Worm (Caenorhabditis elegans) whole organism, L4 larva: ENCODE measurements around the gene cutl-19.

Source experiments
- F10B5.3 ChIP-seq: sonication (generic microtip); optimal IDR thresholded peaks from 2 replicates; lab custom pipeline; 2016; ENCODE audit warnings: mild to moderate bottlenecking, missing genetic modification characterization, missing compliant biosample characterization
- F26F4.8 ChIP-seq: fragments of 200-800 bp; sonication (Bioruptor generic); conservative IDR thresholded peaks from 2 replicates; pipeline ENCODE4 v1.3.6; 2022; ENCODE audit warnings: missing genetic modification characterization, missing compliant biosample characterization
- F49E8.2 ChIP-seq: sonication (generic microtip); optimal IDR thresholded peaks from 2 replicates; lab custom pipeline; 2016; ENCODE audit warnings: missing compliant biosample characterization, mild to moderate bottlenecking, missing genetic modification characterization, borderline replicate concordance
- T26A8.4 ChIP-seq: fragments of 200-800 bp; sonication (Bioruptor generic); IDR thresholded peaks from 2 replicates; pipeline ENCODE4 v1.3.6; 2022; ENCODE audit warnings: missing genetic modification characterization, missing compliant biosample characterization
- Y105C5A.15 ChIP-seq: fragments of 200-800 bp; sonication (Bioruptor generic); IDR thresholded peaks from 2 replicates; pipeline ENCODE4 v1.3.6; 2022; ENCODE audit warnings: missing genetic modification characterization, missing compliant biosample characterization
- Y48G9A.11 ChIP-seq: fragments of 200-800 bp; sonication (Bioruptor generic); IDR thresholded peaks from 2 replicates; pipeline ENCODE4 v1.3.6; 2022; ENCODE audit warnings: missing genetic modification reagents, missing genetic modification characterization, missing compliant biosample characterization
- Y75B8A.6 ChIP-seq: fragments of 200-800 bp; sonication (Bioruptor generic); IDR thresholded peaks from 2 replicates; pipeline ENCODE4 v1.3.6; 2022; ENCODE audit warnings: missing genetic modification reagents, missing genetic modification characterization, missing compliant biosample characterization
- ZK337.2 ChIP-seq: fragments of 200-800 bp; sonication (Bioruptor generic); IDR thresholded peaks from 2 replicates; pipeline ENCODE4 v1.3.6; 2022; ENCODE audit warnings: missing genetic modification reagents, missing genetic modification characterization, missing compliant biosample characterization
- ZK546.5 ChIP-seq, 2 experiments: sonication (generic microtip); optimal IDR thresholded peaks; 2 replicates each; lab custom pipeline; 2017; ENCODE audit warnings: missing biosample characterization in 2 of 2, missing genetic modification characterization in 2 of 2
- arid-1 ChIP-seq: fragments of 200-800 bp; sonication (Bioruptor generic); conservative IDR thresholded peaks from 2 replicates; pipeline ENCODE4 v1.3.6; 2022; ENCODE audit warnings: missing genetic modification reagents, missing genetic modification characterization, missing compliant biosample characterization
- ceh-20 ChIP-seq: fragments of 200-800 bp; sonication (Bioruptor generic); IDR thresholded peaks from 2 replicates; pipeline ENCODE4 v1.3.6; 2022; ENCODE audit warnings: missing genetic modification reagents, missing genetic modification characterization, missing compliant biosample characterization
- ceh-28 ChIP-seq: fragments of 150-350 bp; optimal IDR thresholded peaks from 2 replicates; lab custom pipeline; 2014; ENCODE audit warnings: missing biosample characterization, missing genetic modification reagents, missing genetic modification characterization
- ceh-32 ChIP-seq: sonication (generic microtip); optimal IDR thresholded peaks from 2 replicates; lab custom pipeline; 2016; ENCODE audit warnings: mild to moderate bottlenecking, missing genetic modification characterization, missing compliant biosample characterization; ENCODE audit not compliant: poor library complexity
- ceh-44 ChIP-seq: fragments of 200-800 bp; sonication (Bioruptor generic); IDR thresholded peaks from 2 replicates; pipeline ENCODE4 v1.3.6; 2022; ENCODE audit warnings: missing genetic modification reagents, missing genetic modification characterization, missing compliant biosample characterization
- ceh-62 ChIP-seq: sonication (generic microtip); optimal IDR thresholded peaks from 2 replicates; lab custom pipeline; 2017; ENCODE audit warnings: missing biosample characterization, missing genetic modification characterization
- ceh-82 ChIP-seq: sonication (generic microtip); optimal IDR thresholded peaks from 2 replicates; lab custom pipeline; 2017; ENCODE audit warnings: missing biosample characterization, missing genetic modification characterization
- cey-2 ChIP-seq: sonication (generic microtip); optimal IDR thresholded peaks from 3 replicates; lab custom pipeline; 2017; ENCODE audit warnings: missing genetic modification characterization, mild to moderate bottlenecking, missing compliant biosample characterization, antibody characterized with exemption, borderline replicate concordance; ENCODE audit not compliant: insufficient read depth
- daf-12 ChIP-seq: fragments of 150-350 bp; optimal IDR thresholded peaks from 2 replicates; lab custom pipeline; 2014; ENCODE audit warnings: missing biosample characterization, missing genetic modification reagents, missing genetic modification characterization
- daf-8 ChIP-seq: fragments of 200-800 bp; sonication (Bioruptor generic); IDR thresholded peaks from 2 replicates; pipeline ENCODE4 v1.3.6; 2022; ENCODE audit warnings: missing genetic modification characterization, missing compliant biosample characterization
- dmd-9 ChIP-seq: fragments of 200-800 bp; sonication (Bioruptor generic); IDR thresholded peaks from 2 replicates; pipeline ENCODE4 v1.3.6; 2022; ENCODE audit warnings: missing genetic modification reagents, missing genetic modification characterization, missing compliant biosample characterization
- dpl-1 ChIP-seq: fragments of 150-350 bp; optimal IDR thresholded peaks from 2 replicates; lab custom pipeline; 2014; ENCODE audit warnings: missing biosample characterization, missing genetic modification reagents, missing genetic modification characterization
- duxl-1 ChIP-seq: sonication (generic microtip); optimal IDR thresholded peaks from 2 replicates; lab custom pipeline; 2016; ENCODE audit warnings: mild to moderate bottlenecking, missing genetic modification characterization, moderate library complexity, missing compliant biosample characterization; ENCODE audit not compliant: poor library complexity
- dve-1 ChIP-seq: sonication (generic microtip); optimal IDR thresholded peaks from 2 replicates; lab custom pipeline; 2017; ENCODE audit warnings: antibody characterized with exemption, mild to moderate bottlenecking, missing genetic modification characterization, missing compliant biosample characterization; ENCODE audit not compliant: insufficient read depth
- egl-27 ChIP-seq: sonication (generic microtip); optimal IDR thresholded peaks from 3 replicates; lab custom pipeline; 2017; ENCODE audit warnings: missing biosample characterization, missing genetic modification reagents, missing genetic modification characterization
- hlh-11 ChIP-seq: fragments of 200-800 bp; sonication (Bioruptor generic); optimal IDR thresholded peaks from 2 replicates; lab custom pipeline; 2018; ENCODE audit warnings: mild to moderate bottlenecking, missing genetic modification characterization, missing compliant biosample characterization
- lin-1 ChIP-seq: fragments of 200-800 bp; sonication (Bioruptor generic); IDR thresholded peaks from 2 replicates; pipeline ENCODE4 v1.3.6; 2022; ENCODE audit warnings: missing genetic modification reagents, missing genetic modification characterization, missing compliant biosample characterization
- lin-29 ChIP-seq: fragments of 200-800 bp; sonication (Bioruptor generic); IDR thresholded peaks from 2 replicates; pipeline ENCODE4 v1.3.6; 2022; ENCODE audit warnings: missing genetic modification reagents, missing genetic modification characterization, missing compliant biosample characterization
- lin-38 ChIP-seq: fragments of 200-800 bp; sonication (Bioruptor generic); IDR thresholded peaks from 2 replicates; pipeline ENCODE4 v1.3.6; 2022; ENCODE audit warnings: missing genetic modification reagents, missing genetic modification characterization, missing compliant biosample characterization
- madf-5 ChIP-seq, 2 experiments: fragments of 200-800 bp; sonication (Bioruptor generic); IDR thresholded peaks; 2 replicates each; pipeline ENCODE4 v1.3.6; 2022; ENCODE audit warnings: missing compliant biosample characterization in 2 of 2, missing genetic modification characterization in 2 of 2
- nhr-111 ChIP-seq: fragments of 200-800 bp; sonication (Bioruptor generic); optimal IDR thresholded peaks from 2 replicates; lab custom pipeline; 2018; ENCODE audit warnings: mild to moderate bottlenecking, missing genetic modification characterization, missing compliant biosample characterization
- nhr-237 ChIP-seq: sonication (generic microtip); optimal IDR thresholded peaks from 2 replicates; lab custom pipeline; 2017; ENCODE audit warnings: missing biosample characterization, missing genetic modification characterization
- nhr-25 ChIP-seq: sonication (generic microtip); optimal IDR thresholded peaks from 2 replicates; lab custom pipeline; 2017; ENCODE audit warnings: missing genetic modification characterization, mild to moderate bottlenecking, missing compliant biosample characterization, antibody characterized with exemption, moderate library complexity, borderline replicate concordance; ENCODE audit not compliant: insufficient read depth
- nhr-28 ChIP-seq: fragments of 150-350 bp; optimal IDR thresholded peaks from 2 replicates; lab custom pipeline; 2014; ENCODE audit warnings: missing biosample characterization, missing genetic modification characterization
- nhr-41 ChIP-seq: fragments of 200-800 bp; sonication (Bioruptor generic); IDR thresholded peaks from 2 replicates; pipeline ENCODE4 v1.3.6; 2022; ENCODE audit warnings: missing genetic modification reagents, missing genetic modification characterization, missing compliant biosample characterization
- nhr-42 ChIP-seq: fragments of 200-800 bp; sonication (Bioruptor generic); IDR thresholded peaks from 2 replicates; pipeline ENCODE4 v1.3.6; 2022; ENCODE audit warnings: missing genetic modification characterization, missing compliant biosample characterization
- nhr-48 ChIP-seq: sonication (generic microtip); optimal IDR thresholded peaks from 2 replicates; lab custom pipeline; 2016; ENCODE audit warnings: mild to moderate bottlenecking, missing genetic modification characterization, missing compliant biosample characterization
- pha-4 ChIP-seq, 2 experiments: fragments of 150-350 bp in 1 of 2; fragments of 200-800 bp in 1 of 2; sonication (Bioruptor generic) in 1 of 2; IDR thresholded peaks in 1 of 2; optimal IDR thresholded peaks in 1 of 2; 2 replicates each; pipeline versions ENCODE4 v1.3.6 to Lab custom; 2014 to 2022; ENCODE audit warnings: missing genetic modification characterization in 2 of 2, missing genetic modification reagents in 2 of 2, missing biosample characterization in 1 of 2, missing compliant biosample characterization in 1 of 2
- php-3 ChIP-seq: fragments of 200-800 bp; sonication (Bioruptor generic); IDR thresholded peaks from 2 replicates; pipeline ENCODE4 v1.3.6; 2022; ENCODE audit warnings: missing genetic modification reagents, missing genetic modification characterization, missing compliant biosample characterization
- rbr-2 ChIP-seq: sonication (generic microtip); optimal IDR thresholded peaks from 2 replicates; lab custom pipeline; 2016; ENCODE audit warnings: missing genotype, missing genetic modification characterization, missing compliant biosample characterization
- saeg-2 ChIP-seq: fragments of 200-800 bp; sonication (Bioruptor generic); IDR thresholded peaks from 2 replicates; pipeline ENCODE4 v1.3.6; 2022; ENCODE audit warnings: missing genetic modification reagents, missing genetic modification characterization, missing compliant biosample characterization
- set-16 ChIP-seq: fragments of 200-800 bp; sonication (Bioruptor generic); IDR thresholded peaks from 2 replicates; pipeline ENCODE4 v1.3.6; 2022; ENCODE audit warnings: missing genetic modification reagents, missing genetic modification characterization, missing compliant biosample characterization
- skn-1 ChIP-seq: fragments of 150-350 bp; optimal IDR thresholded peaks from 2 replicates; lab custom pipeline; 2014; ENCODE audit warnings: missing biosample characterization, missing genetic modification characterization
- snpc-1.2 ChIP-seq: fragments of 200-800 bp; sonication (Bioruptor generic); IDR thresholded peaks from 2 replicates; pipeline ENCODE4 v1.3.6; 2022; ENCODE audit warnings: missing genetic modification reagents, missing genetic modification characterization, missing compliant biosample characterization
- tag-97 ChIP-seq: fragments of 200-800 bp; sonication (Bioruptor generic); IDR thresholded peaks from 2 replicates; pipeline ENCODE4 v1.3.6; 2022; ENCODE audit warnings: missing genetic modification characterization, missing compliant biosample characterization
- unc-39 ChIP-seq: sonication (generic microtip); optimal IDR thresholded peaks from 2 replicates; lab custom pipeline; 2017; ENCODE audit warnings: missing biosample characterization, missing genetic modification characterization
- vab-7 ChIP-seq: fragments of 200-800 bp; sonication (Bioruptor generic); IDR thresholded peaks from 2 replicates; pipeline ENCODE4 v1.3.6; 2022; ENCODE audit warnings: missing genetic modification reagents, missing genetic modification characterization, missing compliant biosample characterization
- zag-1 ChIP-seq: fragments of 150-350 bp; optimal IDR thresholded peaks from 2 replicates; lab custom pipeline; 2014; ENCODE audit warnings: missing biosample characterization, missing genetic modification characterization
- zip-2 ChIP-seq: fragments of 150-350 bp; optimal IDR thresholded peaks from 2 replicates; lab custom pipeline; 2014; ENCODE audit warnings: missing biosample characterization, missing genetic modification characterization
- ztf-11 ChIP-seq: fragments of 150-350 bp; optimal IDR thresholded peaks from 2 replicates; lab custom pipeline; 2014; ENCODE audit warnings: missing biosample characterization, missing genetic modification characterization

Gene cutl-19

DNA sequence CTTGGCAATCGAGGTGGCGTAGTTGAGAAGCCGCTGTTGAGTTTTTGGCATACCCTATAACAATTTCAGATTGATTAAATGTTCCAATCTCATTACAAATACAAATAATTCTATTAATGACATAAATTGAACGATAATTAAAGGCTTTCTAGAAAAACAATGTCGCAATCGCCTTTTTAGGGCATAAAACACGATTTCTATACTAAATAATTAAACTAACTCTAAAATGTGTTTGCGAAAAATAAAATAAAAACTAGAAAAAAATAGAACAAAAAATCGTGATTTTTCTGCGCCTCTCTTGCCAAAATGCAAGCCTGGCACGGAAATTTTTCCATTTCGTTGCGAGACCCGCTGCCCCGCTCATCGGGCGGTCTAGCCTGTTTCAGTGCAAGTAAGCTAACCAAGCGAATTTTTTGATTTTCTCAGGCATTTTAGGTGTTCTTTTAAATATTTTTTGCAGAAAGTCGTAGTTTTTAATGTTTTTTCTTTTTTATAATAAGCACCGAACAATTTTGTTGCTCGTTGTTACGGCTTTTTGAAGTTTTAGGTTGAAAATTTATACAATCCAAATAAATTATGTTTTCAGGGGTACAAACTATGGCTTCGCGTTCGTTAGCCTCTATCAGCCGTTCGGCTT is 10.5 kb upstream of the cutl-19 start, which contains the start of the genes C34E10.12, C34E10.10 and atp-2:
TSS of gene C34E10.12 (minus strand) at position 51 of the 637 bp plus-strand sequence.
TSS of gene C34E10.10 (minus strand) at position 54 of the 637 bp plus-strand sequence.
TSS of gene atp-2 (plus strand) at position 587 of the 637 bp plus-strand sequence.
- peak; percentile 42; the same call in 1 of the 2 replicates for TF ChIP-seq dmd-9
- peak; percentile 82 for TF ChIP-seq nhr-28 (tag; lab: Kevin White, UChicago)
- no peak for TF ChIP-seq nhr-111 (GFP tag; lab: Kevin White, UChicago)
- TF ChIP-seq pha-4 (GFP tag; IDR thresholded peaks at IDR 0.05; lab: Robert Waterston, UW), result 0 out of 2 replicates have a peak, but pooled peaks have one; percentile 14
- TF ChIP-seq pha-4 (tag; optimal IDR thresholded peaks at IDR 0.05; lab: Kevin White, UChicago), result no peak
- TF ChIP-seq lin-1 (GFP tag; lab: Robert Waterston, UW), result no peak
- TF ChIP-seq tag-97 (GFP tag; lab: Robert Waterston, UW), result no peak
- peak; percentile 60; the same call in 1 of the 2 replicates for TF ChIP-seq T26A8.4 (GFP tag; lab: Robert Waterston, UW)
- TF ChIP-seq Y105C5A.15, result no peak
- TF ChIP-seq nhr-42 (GFP tag; lab: Robert Waterston, UW), result no peak
- TF ChIP-seq ceh-20 (GFP tag; lab: Robert Waterston, UW), result peak; percentile 47; the same call in 1 of the 2 replicates
- TF ChIP-seq ZK337.2, result no peak
- no peak for TF ChIP-seq zag-1 (tag; lab: Kevin White, UChicago)
- TF ChIP-seq dve-1, result peak; percentile 92
- no peak for TF ChIP-seq ceh-62
- TF ChIP-seq cey-2 (tag; lab: Kevin White, UChicago), result no peak
- no peak for TF ChIP-seq F49E8.2 (tag; lab: Kevin White, UChicago)
- no peak for TF ChIP-seq ceh-32 (tag; lab: Kevin White, UChicago)
- TF ChIP-seq daf-8, result no peak
- TF ChIP-seq egl-27 (tag; lab: Kevin White, UChicago), result no peak
- no peak for TF ChIP-seq ceh-82 (tag; lab: Kevin White, UChicago)
- TF ChIP-seq lin-38 (GFP tag; lab: Robert Waterston, UW), result peak; percentile 78
- no peak for TF ChIP-seq Y48G9A.11 (GFP tag; lab: Robert Waterston, UW)
- peak; percentile 81 for TF ChIP-seq dpl-1
- TF ChIP-seq zip-2 (tag; lab: Kevin White, UChicago), result no peak
- no peak for TF ChIP-seq madf-5 (GFP tag; IDR thresholded peaks at IDR 0.05; lab: Robert Waterston, UW)
- TF ChIP-seq arid-1 (GFP tag; lab: Robert Waterston, UW), result peak; percentile 59
- no peak for TF ChIP-seq nhr-41 (GFP tag; lab: Robert Waterston, UW)
- peak; percentile 76 for TF ChIP-seq hlh-11 (tag; lab: Kevin White, UChicago)
- no peak for TF ChIP-seq F10B5.3
- TF ChIP-seq Y75B8A.6 (GFP tag; lab: Robert Waterston, UW), result no peak
- TF ChIP-seq snpc-1.2 (GFP tag; lab: Robert Waterston, UW), result no peak
- TF ChIP-seq lin-29, result no peak
- TF ChIP-seq nhr-48 (tag; lab: Kevin White, UChicago), result no peak
- no peak for TF ChIP-seq saeg-2
- no peak for TF ChIP-seq php-3
- TF ChIP-seq rbr-2 (tag; lab: Kevin White, UChicago), result peak; percentile 77
- peak; percentile 22 for TF ChIP-seq nhr-25 (tag; lab: Kevin White, UChicago)
- no peak for TF ChIP-seq vab-7 (GFP tag; lab: Robert Waterston, UW)
- TF ChIP-seq skn-1, result no peak
- no peak for TF ChIP-seq F26F4.8 (GFP tag; lab: Robert Waterston, UW)
- no peak for TF ChIP-seq nhr-237
- no peak for TF ChIP-seq ceh-44 (GFP tag; lab: Robert Waterston, UW)
- TF ChIP-seq unc-39 (tag; lab: Kevin White, UChicago), result no peak
- TF ChIP-seq duxl-1, result peak; percentile 11
- TF ChIP-seq daf-12, result no peak
- TF ChIP-seq set-16 (GFP tag; lab: Robert Waterston, UW), result no peak
- TF ChIP-seq ZK546.5 (tag; optimal IDR thresholded peaks at IDR 0.05; lab: Kevin White, UChicago), result no peak
- TF ChIP-seq ceh-28, result no peak
- no peak for TF ChIP-seq ztf-11 (tag; lab: Kevin White, UChicago)
